Worm (Caenorhabditis elegans): ENCODE data around the gene lgc-49.

Gene lgc-49

DNA sequence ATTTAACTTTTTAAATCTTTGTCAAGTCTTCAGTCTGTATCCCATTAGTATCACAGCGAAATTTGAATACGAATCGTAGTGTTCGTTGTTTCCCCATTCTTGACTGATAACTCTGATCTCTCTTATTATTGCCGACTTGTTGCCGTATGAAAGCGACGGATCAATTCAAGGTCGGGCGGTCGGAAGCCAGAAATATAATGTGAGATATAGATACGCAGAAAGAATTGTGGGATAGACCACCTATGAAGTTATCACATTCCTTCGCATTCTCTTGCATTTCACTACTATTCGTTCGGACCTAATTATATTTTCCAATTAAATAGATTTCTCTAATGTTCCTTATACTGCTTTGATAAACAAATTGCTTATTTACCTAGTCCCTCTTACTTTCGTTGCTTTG, 42.1 kb upstream of the lgc-49 start:
- TF ChIP-seq set-16 (GFP tag; IDR thresholded peaks at IDR 0.05), result no peak
- TF ChIP-seq nhr-28 (tag; optimal IDR thresholded peaks at IDR 0.05), result peak; percentile 35

DNA sequence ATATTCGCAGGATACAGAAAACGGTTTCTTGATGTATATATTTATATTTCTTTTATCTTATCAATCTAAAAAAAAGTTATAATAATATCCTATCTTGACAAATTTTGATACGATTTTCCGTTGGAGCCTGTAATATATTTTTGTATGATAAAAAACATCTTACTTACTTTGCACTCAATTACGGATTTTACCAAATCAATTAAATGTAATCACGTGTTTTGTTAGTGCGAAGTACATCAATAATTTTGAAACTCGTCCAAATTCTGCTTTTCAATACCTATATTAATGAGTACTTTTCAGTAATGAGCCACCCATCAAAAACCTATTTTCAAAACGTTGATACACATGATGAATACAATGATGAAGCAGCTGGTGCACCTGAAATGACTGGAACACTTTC, 41.7 kb upstream of the lgc-49 start, which contains the start of gene T19C4.1:
TSS of gene T19C4.1 (plus strand) at position 301 of the 400 bp plus-strand sequence.
- no peak for TF ChIP-seq duxl-1 (tag; optimal IDR thresholded peaks at IDR 0.05; ENCODE audit: poor library complexity)

DNA sequence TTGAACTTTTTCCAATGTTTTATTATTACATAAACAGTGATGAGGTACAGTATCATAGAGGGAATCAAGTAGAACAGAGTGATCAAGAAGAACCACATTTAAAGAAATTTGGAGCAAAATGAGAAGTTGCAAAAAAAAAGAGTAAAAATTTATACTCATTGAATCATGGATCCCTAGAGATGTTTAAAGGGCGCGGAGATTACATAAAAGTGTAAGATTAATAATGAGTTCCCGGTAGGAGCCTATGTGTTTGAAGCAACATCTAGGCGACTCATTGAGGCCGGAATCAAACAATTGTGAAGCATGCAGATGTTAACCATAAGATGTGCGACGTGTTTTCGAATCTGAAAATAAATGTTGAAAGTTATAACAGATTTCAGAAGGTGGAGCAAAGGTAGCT, 38.8 kb upstream of the lgc-49 start, which contains the start of gene srg-39:
TSS of gene srg-39 (minus strand) at position 101 of the 400 bp plus-strand sequence.
- TF ChIP-seq hlh-30 (tag; optimal IDR thresholded peaks at IDR 0.05; ENCODE audit: insufficient read depth) (no peak), dmd-8 (GFP tag; IDR thresholded peaks at IDR 0.05) (no peak), nhr-28 (tag; optimal IDR thresholded peaks at IDR 0.05) (no peak), egl-43 (GFP tag; IDR thresholded peaks at IDR 0.05) (no peak), daf-12 (tag; optimal IDR thresholded peaks at IDR 0.05) (no peak), dpl-1 (GFP tag; optimal IDR thresholded peaks at IDR 0.05) (no peak), ama-1 (optimal IDR thresholded peaks at IDR 0.05) (no peak), zip-11 (GFP tag; IDR thresholded peaks at IDR 0.05) (no peak), spr-3 (GFP tag; optimal IDR thresholded peaks at IDR 0.05) (no peak), ceh-28 (tag; optimal IDR thresholded peaks at IDR 0.05) (no peak), tra-1 (GFP tag; IDR thresholded peaks at IDR 0.05) (no peak), snpc-4 (tag; optimal IDR thresholded peaks at IDR 0.05) (no peak), daf-8 (GFP tag; IDR thresholded peaks at IDR 0.05) (no peak)

DNA sequence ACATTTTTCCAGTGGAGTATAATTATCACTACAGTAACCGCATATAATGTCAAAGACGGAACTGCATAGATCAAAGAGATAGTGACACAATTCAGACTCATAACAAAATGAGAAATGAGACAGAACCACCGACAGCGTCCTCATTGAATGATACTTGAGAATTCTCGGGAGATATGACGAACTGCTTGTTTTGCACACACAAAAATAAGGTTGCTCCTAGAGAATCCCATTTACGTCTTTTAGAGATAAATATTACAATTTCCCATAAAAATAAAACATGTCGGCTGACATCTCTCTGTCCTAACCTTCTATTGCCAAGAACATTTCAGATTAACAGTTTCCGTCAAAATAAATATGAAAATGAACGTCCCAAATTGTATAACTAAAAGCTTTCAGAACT, 35.5 kb upstream of the lgc-49 start, which contains the start of gene srg-38:
TSS of gene srg-38 (minus strand) at position 101 of the 400 bp plus-strand sequence.
- TF ChIP-seq arid-1 (GFP tag; conservative IDR thresholded peaks at IDR 0.05), result no peak
- TF ChIP-seq R02D3.7 (tag; optimal IDR thresholded peaks at IDR 0.05), result no peak
- TF ChIP-seq unc-62 (GFP tag; optimal IDR thresholded peaks at IDR 0.05 in 1 of 2), result no peak
- no peak for TF ChIP-seq unc-62 (tag; optimal IDR thresholded peaks at IDR 0.05)
- no peak for TF ChIP-seq F10B5.3 (tag; optimal IDR thresholded peaks at IDR 0.05)
- TF ChIP-seq aly-2 (tag; optimal IDR thresholded peaks at IDR 0.05), result no peak
- TF ChIP-seq ceh-82 (tag; optimal IDR thresholded peaks at IDR 0.05), result no peak
- TF ChIP-seq lir-3 (tag; optimal IDR thresholded peaks at IDR 0.05), result no peak

DNA sequence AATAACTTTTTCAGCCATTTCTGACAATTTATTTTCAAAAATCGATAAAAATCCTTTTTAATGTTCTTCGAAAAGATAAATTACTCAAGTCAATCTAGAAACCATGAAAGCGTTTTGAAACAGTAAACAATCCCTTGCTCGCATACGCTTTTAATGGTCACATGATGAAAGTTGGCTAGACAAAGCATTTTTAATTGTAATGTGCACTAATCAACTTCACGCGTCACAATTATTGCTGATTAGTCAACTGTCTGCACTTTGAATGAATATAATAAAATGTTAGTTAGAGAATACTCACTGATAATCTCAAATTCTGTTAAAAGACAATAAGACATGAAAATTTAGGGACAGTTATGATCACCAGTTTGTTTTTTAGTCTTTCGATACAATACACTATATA, 34.5 kb upstream of the lgc-49 start:
- TF ChIP-seq pha-4 (GFP tag; IDR thresholded peaks at IDR 0.05) (no peak), pha-4 (tag; optimal IDR thresholded peaks at IDR 0.05) (no peak), nhr-77 (tag; optimal IDR thresholded peaks at IDR 0.05) (no peak), mdl-1 (tag; optimal IDR thresholded peaks at IDR 0.05) (no peak), F49E8.2 (tag; optimal IDR thresholded peaks at IDR 0.05; ENCODE audit: borderline replicate concordance) (no peak), lin-38 (GFP tag; IDR thresholded peaks at IDR 0.05) (no peak), spr-3 (GFP tag; optimal IDR thresholded peaks at IDR 0.05) (no peak), duxl-1 (tag; optimal IDR thresholded peaks at IDR 0.05; ENCODE audit: poor library complexity) (no peak), ama-1 (optimal IDR thresholded peaks at IDR 0.05) (no peak), fos-1 (tag; optimal IDR thresholded peaks at IDR 0.05) (no peak), daf-12 (tag; optimal IDR thresholded peaks at IDR 0.05) (no peak), skn-1 (tag; optimal IDR thresholded peaks at IDR 0.05) (no peak), spr-1 (tag; optimal IDR thresholded peaks at IDR 0.05) (no peak), mes-2 (tag; optimal IDR thresholded peaks at IDR 0.05; ENCODE audit: poor library complexity, severe bottlenecking) (no peak), unc-62 (GFP tag; optimal IDR thresholded peaks at IDR 0.05 in 1 of 2) (no peak), unc-62 (tag; optimal IDR thresholded peaks at IDR 0.05) (no peak), hlh-30 (tag; optimal IDR thresholded peaks at IDR 0.05; ENCODE audit: insufficient read depth) (no peak), dve-1 (tag; optimal IDR thresholded peaks at IDR 0.05; ENCODE audit: insufficient read depth) (no peak), R02D3.7 (tag; optimal IDR thresholded peaks at IDR 0.05) (no peak), unc-39 (tag; optimal IDR thresholded peaks at IDR 0.05) (no peak)
